Worm (Caenorhabditis elegans): ENCODE measurements around the gene copd-1.

DNA sequence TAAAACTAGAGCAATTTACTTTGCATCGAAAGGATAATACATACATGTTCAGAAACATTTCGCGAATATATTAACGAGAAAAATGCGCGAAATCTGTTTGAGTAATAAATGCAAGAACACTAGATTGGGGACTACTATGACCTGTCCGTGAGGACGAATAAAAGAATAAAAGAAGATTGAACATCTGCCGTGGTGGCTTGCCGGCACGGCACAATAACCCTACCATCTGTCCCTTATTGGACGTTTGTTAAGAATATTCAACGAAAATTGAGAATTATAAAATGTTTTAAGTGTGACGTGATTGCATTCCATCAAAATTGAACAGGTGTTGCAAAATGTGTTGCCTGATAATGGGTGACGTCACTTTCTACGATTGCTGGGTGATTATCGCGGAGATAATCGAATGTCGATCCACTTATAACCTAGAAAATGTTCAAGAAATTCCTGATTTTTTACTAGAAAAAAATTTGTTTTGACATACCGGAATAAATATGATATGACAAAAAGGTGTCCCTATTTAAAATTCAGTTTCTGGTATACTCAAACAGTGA, 19.3 kb downstream of the copd-1 start:
- no peak for TF ChIP-seq ces-1 (GFP tag; optimal IDR thresholded peaks at IDR 0.05)
- no peak for TF ChIP-seq fos-1 (tag; optimal IDR thresholded peaks at IDR 0.05)
- no peak for TF ChIP-seq unc-62 (GFP tag; optimal IDR thresholded peaks at IDR 0.05 in 1 of 2)
- TF ChIP-seq unc-62 (tag; optimal IDR thresholded peaks at IDR 0.05), result no peak
- no peak for TF ChIP-seq ztf-11 (tag; optimal IDR thresholded peaks at IDR 0.05)
- no peak for TF ChIP-seq T20F7.1 (GFP tag; optimal IDR thresholded peaks at IDR 0.05)
- TF ChIP-seq unc-39 (tag; optimal IDR thresholded peaks at IDR 0.05), result no peak
- TF ChIP-seq lir-3 (tag; optimal IDR thresholded peaks at IDR 0.05), result no peak
- TF ChIP-seq dmd-8 (GFP tag; IDR thresholded peaks at IDR 0.05), result no peak
- no peak for TF ChIP-seq jun-1 (tag; optimal IDR thresholded peaks at IDR 0.05)
- no peak for TF ChIP-seq nhr-77 (tag; optimal IDR thresholded peaks at IDR 0.05)
- TF ChIP-seq ceh-82 (tag; optimal IDR thresholded peaks at IDR 0.05), result no peak
- no peak for TF ChIP-seq nhr-25 (tag; optimal IDR thresholded peaks at IDR 0.05; ENCODE audit: borderline replicate concordance, insufficient read depth)
- no peak for TF ChIP-seq hmg-1.1 (GFP tag; IDR thresholded peaks at IDR 0.05)

Data from whole organism, L4 larva.